Fruit fly (Drosophila melanogaster) whole organism, embryonic: ENCODE measurements around the gene CstF50.

Experiments
- ATbp ChIP-seq: fragments of 200-800 bp; sonication (Bioruptor generic); optimal IDR thresholded peaks from 2 replicates; lab custom pipeline; 2017; ENCODE audit warnings: missing biosample characterization, mild to moderate bottlenecking, missing genetic modification characterization, missing genetic modification reagents
- Asciz ChIP-seq: fragments of 200-800 bp; sonication (Bioruptor generic); optimal IDR thresholded peaks from 2 replicates; lab custom pipeline; 2017; ENCODE audit warnings: missing biosample characterization, mild to moderate bottlenecking, missing genetic modification characterization, missing genetic modification reagents
- Blimp-1 ChIP-seq: fragments of 200-800 bp; sonication (Bioruptor generic); optimal IDR thresholded peaks from 3 replicates; lab custom pipeline; 2018; ENCODE audit warnings: missing biosample characterization, missing genetic modification characterization, mild to moderate bottlenecking, moderate library complexity, missing genetic modification reagents
- Bteb2 ChIP-seq: fragments of 200-800 bp; sonication (Bioruptor generic); optimal IDR thresholded peaks from 2 replicates; lab custom pipeline; 2016; ENCODE audit warnings: missing biosample characterization, missing genetic modification characterization
- CG10979 ChIP-seq: fragments of 200-800 bp; sonication (Bioruptor generic); optimal IDR thresholded peaks from 2 replicates; lab custom pipeline; 2018; ENCODE audit warnings: missing biosample characterization, mild to moderate bottlenecking, missing genetic modification characterization, moderate library complexity
- CG11504 ChIP-seq: fragments of 200-800 bp; sonication (Bioruptor generic); optimal IDR thresholded peaks from 3 replicates; lab custom pipeline; 2019; ENCODE audit warnings: missing biosample characterization, mild to moderate bottlenecking, missing genetic modification characterization, moderate library complexity
- CG12071 ChIP-seq: fragments of 200-800 bp; sonication (Bioruptor generic); optimal IDR thresholded peaks from 3 replicates; lab custom pipeline; 2018; ENCODE audit warnings: missing biosample characterization, mild to moderate bottlenecking, missing genetic modification characterization
- CG1233 ChIP-seq: fragments of 200-800 bp; sonication (Bioruptor generic); optimal IDR thresholded peaks from 4 replicates; lab custom pipeline; 2018; ENCODE audit warnings: missing biosample characterization, mild to moderate bottlenecking, missing genetic modification characterization
- CG15073 ChIP-seq: fragments of 200-800 bp; sonication (Bioruptor generic); optimal IDR thresholded peaks from 2 replicates; lab custom pipeline; 2016; ENCODE audit warnings: missing biosample characterization, missing genetic modification characterization
- CG1529 ChIP-seq: fragments of 200-800 bp; sonication (Bioruptor generic); optimal IDR thresholded peaks from 3 replicates; lab custom pipeline; 2018; ENCODE audit warnings: missing biosample characterization, missing genetic modification characterization
- CG16779 ChIP-seq: fragments of 200-800 bp; sonication (Bioruptor generic); IDR thresholded peaks from 2 replicates; pipeline ENCODE4 v1.3.6; 2022; ENCODE audit warnings: missing biosample characterization, missing genetic modification characterization
- CG18011 ChIP-seq: fragments of 200-800 bp; sonication (Bioruptor generic); optimal IDR thresholded peaks from 2 replicates; lab custom pipeline; 2017; ENCODE audit warnings: missing biosample characterization, missing genetic modification characterization, mild to moderate bottlenecking, moderate library complexity, missing genotype
- CG2199 ChIP-seq: fragments of 200-800 bp; sonication (Bioruptor generic); IDR thresholded peaks from 3 replicates; pipeline ENCODE4 v1.3.6; 2022; ENCODE audit warnings: missing biosample characterization, missing genetic modification characterization
- CG3163 ChIP-seq: fragments of 200-800 bp; sonication (Bioruptor generic); optimal IDR thresholded peaks from 3 replicates; lab custom pipeline; 2016; ENCODE audit warnings: missing biosample characterization, missing genetic modification characterization
- CG3281 ChIP-seq: fragments of 200-800 bp; sonication (Bioruptor generic); optimal IDR thresholded peaks from 3 replicates; lab custom pipeline; 2017; ENCODE audit warnings: missing biosample characterization, mild to moderate bottlenecking, missing genetic modification characterization
- CG6854 ChIP-seq: fragments of 200-800 bp; sonication (Bioruptor generic); optimal IDR thresholded peaks from 3 replicates; lab custom pipeline; 2017; ENCODE audit warnings: missing biosample characterization, mild to moderate bottlenecking, missing genetic modification characterization
- CG7372 ChIP-seq: fragments of 200-800 bp; sonication (Bioruptor generic); IDR thresholded peaks from 2 replicates; pipeline ENCODE4 v1.3.6; 2022; ENCODE audit warnings: missing biosample characterization, missing genetic modification characterization
- CG7987 ChIP-seq: fragments of 200-800 bp; sonication (Bioruptor generic); optimal IDR thresholded peaks from 2 replicates; lab custom pipeline; 2018; ENCODE audit warnings: missing biosample characterization, mild to moderate bottlenecking, missing genetic modification characterization, moderate library complexity
- CG8089 ChIP-seq: fragments of 200-800 bp; sonication (Bioruptor generic); optimal IDR thresholded peaks from 3 replicates; lab custom pipeline; 2016; ENCODE audit warnings: missing biosample characterization, missing genetic modification characterization
- Dll ChIP-seq: fragments of 200-800 bp; sonication (Bioruptor generic); IDR thresholded peaks from 4 replicates; pipeline ENCODE4 v1.3.6; 2022; ENCODE audit warnings: missing biosample characterization, missing genetic modification characterization; ENCODE audit not compliant: partially characterized antibody
- GATAe ChIP-seq: fragments of 200-800 bp; sonication (Bioruptor generic); conservative IDR thresholded peaks from 2 replicates; pipeline ENCODE4 v1.3.6; 2022; ENCODE audit warnings: missing biosample characterization, missing genetic modification characterization
- HHEX ChIP-seq: fragments of 200-800 bp; sonication (Bioruptor generic); optimal IDR thresholded peaks from 3 replicates; lab custom pipeline; 2017; ENCODE audit warnings: missing biosample characterization, mild to moderate bottlenecking, missing genetic modification characterization, missing genetic modification reagents
- Hsf ChIP-seq: fragments of 200-800 bp; sonication (Bioruptor generic); optimal IDR thresholded peaks from 3 replicates; lab custom pipeline; 2016; ENCODE audit warnings: missing biosample characterization, missing genetic modification characterization
- MESR4 ChIP-seq: fragments of 200-800 bp; sonication (Bioruptor generic); optimal IDR thresholded peaks from 2 replicates; lab custom pipeline; 2018; ENCODE audit warnings: missing biosample characterization, mild to moderate bottlenecking, missing genetic modification characterization, moderate library complexity
- Med ChIP-seq: fragments of 200-800 bp; sonication (Bioruptor generic); peaks from one replicate; lab custom pipeline; 2016; ENCODE audit warnings: missing biosample characterization, missing genetic modification characterization, mild to moderate bottlenecking, inconsistent platforms, moderate library complexity
- Oaz ChIP-seq: fragments of 200-800 bp; sonication (Bioruptor generic); IDR thresholded peaks from 2 replicates; pipeline ENCODE4 v1.3.6; 2022; ENCODE audit warnings: missing biosample characterization, missing genetic modification characterization
- Optix ChIP-seq: fragments of 200-800 bp; sonication (Bioruptor generic); IDR thresholded peaks from 3 replicates; pipeline ENCODE4 v1.3.6; 2022; ENCODE audit warnings: missing biosample characterization, missing genetic modification characterization
- Pdp1 ChIP-seq, 2 experiments: fragments of 200-800 bp; sonication (Bioruptor generic); optimal IDR thresholded peaks; 3 replicates each; lab custom pipeline; 2016; ENCODE audit warnings: missing biosample characterization in 2 of 2, missing genetic modification characterization in 2 of 2, mild to moderate bottlenecking in 1 of 2, moderate library complexity in 1 of 2
- Sry-β ChIP-seq: fragments of 200-800 bp; sonication (Bioruptor generic); optimal IDR thresholded peaks from 2 replicates; lab custom pipeline; 2018; ENCODE audit warnings: missing biosample characterization, mild to moderate bottlenecking, missing genetic modification characterization, moderate library complexity
- Taf1 ChIP-seq: fragments of 200-800 bp; sonication (Bioruptor generic); IDR thresholded peaks from 2 replicates; pipeline ENCODE4 v1.3.6; 2022; ENCODE audit warnings: missing biosample characterization, missing genetic modification characterization
- Trl ChIP-seq, 3 experiments: fragments of >200 bp in 2 of 3; fragments of 200-800 bp in 1 of 3; sonication (Bioruptor generic) in 1 of 3; optimal IDR thresholded peaks; 2 replicates in 1 of 3; 3 replicates in 2 of 3; lab custom pipeline; 2016 to 2017; ENCODE audit warnings: missing biosample characterization in 1 of 3, missing genetic modification characterization in 1 of 3
- ab ChIP-seq: fragments of 200-800 bp; sonication (Bioruptor generic); optimal IDR thresholded peaks from 2 replicates; lab custom pipeline; 2016; ENCODE audit warnings: missing biosample characterization, missing genetic modification characterization
- ac ChIP-seq: fragments of 200-800 bp; sonication (Bioruptor generic); optimal IDR thresholded peaks from 3 replicates; lab custom pipeline; 2017; ENCODE audit warnings: missing biosample characterization, mild to moderate bottlenecking, missing genetic modification characterization
- crol ChIP-seq: fragments of 200-800 bp; sonication (Bioruptor generic); IDR thresholded peaks from 2 replicates; pipeline ENCODE4 v1.3.6; 2022; ENCODE audit warnings: missing biosample characterization, missing genetic modification characterization
- cwo ChIP-seq: fragments of 200-800 bp; sonication (Bioruptor generic); optimal IDR thresholded peaks from 3 replicates; lab custom pipeline; 2017; ENCODE audit warnings: missing biosample characterization, missing genetic modification characterization, mild to moderate bottlenecking, moderate library complexity, missing genetic modification reagents
- disco-r ChIP-seq: fragments of 200-800 bp; sonication (Bioruptor generic); optimal IDR thresholded peaks from 2 replicates; lab custom pipeline; 2016; ENCODE audit warnings: missing biosample characterization, missing genetic modification characterization
- eyg ChIP-seq: fragments of 200-800 bp; sonication (Bioruptor generic); optimal IDR thresholded peaks from 3 replicates; lab custom pipeline; 2016; ENCODE audit warnings: missing biosample characterization, missing genetic modification characterization
- fd64A ChIP-seq: fragments of 200-800 bp; sonication (Bioruptor generic); optimal IDR thresholded peaks from 3 replicates; lab custom pipeline; 2018; ENCODE audit warnings: missing biosample characterization, mild to moderate bottlenecking, missing genetic modification characterization
- gro ChIP-seq: fragments of 200-800 bp; sonication (Bioruptor generic); optimal IDR thresholded peaks from 2 replicates; lab custom pipeline; 2016; ENCODE audit warnings: missing biosample characterization, missing genetic modification characterization
- hkb ChIP-seq, 2 experiments: fragments of 200-800 bp in 1 of 2; fragments of >200 bp in 1 of 2; sonication (Bioruptor generic) in 1 of 2; IDR thresholded peaks in 1 of 2; optimal IDR thresholded peaks in 1 of 2; 2 replicates each; pipeline versions ENCODE4 v1.3.6 to Lab custom; 2017 to 2022; ENCODE audit warnings: missing biosample characterization in 1 of 2, missing genetic modification characterization in 1 of 2
- nau ChIP-seq: fragments of 200-800 bp; sonication (Bioruptor generic); optimal IDR thresholded peaks from 3 replicates; lab custom pipeline; 2017; ENCODE audit warnings: missing biosample characterization, mild to moderate bottlenecking, missing genetic modification characterization, missing genetic modification reagents
- pros ChIP-seq: fragments of 200-800 bp; sonication (Bioruptor generic); optimal IDR thresholded peaks from 3 replicates; lab custom pipeline; 2019; ENCODE audit warnings: missing biosample characterization, mild to moderate bottlenecking, missing genetic modification characterization, moderate library complexity
- sim ChIP-seq: fragments of 200-800 bp; sonication (Bioruptor generic); IDR thresholded peaks from 2 replicates; pipeline ENCODE4 v1.3.6; 2022; ENCODE audit warnings: missing biosample characterization, missing genetic modification characterization
- sug ChIP-seq: fragments of 200-800 bp; optimal IDR thresholded peaks from 2 replicates; lab custom pipeline; 2019; ENCODE audit warnings: missing biosample characterization, mild to moderate bottlenecking, missing genetic modification characterization, moderate library complexity

CstF50 gene

DNA sequence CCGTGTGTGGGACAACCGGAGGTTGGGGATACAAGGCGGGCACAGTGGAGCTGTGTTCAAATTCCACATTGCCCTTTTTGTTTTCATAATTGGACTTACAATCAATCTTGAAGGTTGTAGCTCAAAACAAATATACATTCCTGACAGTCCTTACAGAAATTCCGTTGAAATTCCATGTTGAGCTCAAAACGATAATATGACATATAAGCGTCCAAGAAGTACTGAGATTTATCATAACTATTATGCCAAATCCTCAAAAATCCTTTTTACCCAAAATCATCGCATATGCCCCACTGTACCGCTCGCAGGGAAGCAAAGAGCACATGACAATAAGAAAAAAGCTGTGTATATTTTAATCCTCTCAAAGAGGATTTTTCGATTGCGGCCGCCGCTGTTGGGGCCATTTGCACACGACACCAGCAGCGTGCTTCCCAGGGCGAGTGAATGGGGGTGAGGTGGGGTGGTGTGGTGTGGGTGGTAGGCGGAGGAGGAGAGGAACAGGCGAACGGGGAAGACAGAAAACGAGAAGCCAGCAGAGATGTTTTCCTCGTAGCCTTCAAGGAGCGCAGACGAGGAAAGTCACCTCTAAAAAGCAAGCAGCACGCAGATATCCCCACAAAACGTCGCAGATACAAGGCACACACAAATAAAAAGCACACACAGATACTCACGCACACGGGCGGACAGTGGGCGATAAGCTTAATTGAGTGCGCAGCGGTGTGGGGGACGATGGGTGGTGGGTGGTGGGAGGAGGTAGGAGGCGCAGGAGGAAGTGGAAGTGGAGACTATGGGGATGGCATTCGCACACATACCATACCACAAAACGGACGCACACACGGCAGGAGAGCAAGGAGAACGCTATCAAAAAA, 19.2 kb downstream of the CstF50 start (continued):
- TF ChIP-seq ATbp (GFP tag; lab: Kevin White, UChicago) (peak; percentile 62), CG1529 (GFP tag; lab: Kevin White, UChicago) (peak; percentile 36), Dll (GFP tag; lab: Robert Waterston, UW) (no peak), ab (no peak), CG16779 (GFP tag; lab: Robert Waterston, UW) (no peak), Sry-β (no peak), hkb (optimal IDR thresholded peaks at IDR 0.05; lab: Kevin White, UChicago) (no peak), hkb (GFP tag; IDR thresholded peaks at IDR 0.05; lab: Robert Waterston, UW) (peak; percentile 75), CG7987 (GFP tag; lab: Kevin White, UChicago) (no peak), Pdp1 (GFP tag; optimal IDR thresholded peaks at IDR 0.05; lab: Kevin White, UChicago) (peak; percentile 25 to 47), CG3163 (GFP tag; lab: Kevin White, UChicago) (no peak), gro (GFP tag; lab: Kevin White, UChicago) (peak; percentile 32), eyg (GFP tag; lab: Kevin White, UChicago) (peak; percentile 18)

DNA sequence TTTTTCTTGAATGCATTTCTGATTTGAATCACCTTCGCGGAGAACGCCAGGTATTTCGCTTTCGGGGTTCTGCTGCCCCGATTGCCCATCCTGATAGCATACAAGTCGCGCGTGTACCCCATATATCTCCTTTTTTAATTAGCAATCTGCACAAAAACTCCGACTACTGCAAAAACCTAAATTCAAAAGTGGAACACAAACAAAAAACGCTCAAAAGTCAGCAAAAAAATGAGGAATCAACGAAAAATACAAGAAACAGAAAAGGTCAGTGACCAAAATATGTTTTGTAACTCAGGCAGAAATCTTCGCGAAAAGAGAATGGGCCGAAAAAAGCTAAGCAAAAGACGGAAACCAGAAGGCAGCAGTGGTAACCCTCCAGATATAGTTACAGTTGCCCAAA, 20.5 kb downstream of the CstF50 start:
- TF ChIP-seq Taf1 (GFP tag; lab: Robert Waterston, UW) (no peak), Hsf (GFP tag; lab: Kevin White, UChicago) (no peak), CG12071 (GFP tag; lab: Kevin White, UChicago) (no peak), Optix (GFP tag; lab: Robert Waterston, UW) (no peak), CG1233 (GFP tag; lab: Kevin White, UChicago) (no peak), nau (no peak), disco-r (GFP tag; lab: Kevin White, UChicago) (no peak), MESR4 (GFP tag; lab: Kevin White, UChicago) (no peak), pros (GFP tag; lab: Kevin White, UChicago) (no peak), GATAe (GFP tag; lab: Robert Waterston, UW) (no peak)
- TF ChIP-seq, all 482 proteins: peak for 0

DNA sequence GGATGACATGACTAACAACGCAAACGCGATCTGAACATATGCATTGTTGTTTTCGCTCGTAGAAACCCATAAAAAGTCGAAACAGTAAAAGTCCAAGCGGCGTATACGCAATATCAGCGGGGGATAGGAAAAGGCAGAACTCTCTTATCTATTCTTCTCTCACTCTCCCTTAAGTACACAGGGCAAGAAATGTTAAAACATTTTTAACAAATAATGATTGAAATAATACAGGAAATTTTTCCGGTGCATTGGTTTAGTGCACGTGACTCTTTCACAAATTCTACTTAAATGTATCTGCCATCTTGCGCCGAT, 21.1 kb downstream of the CstF50 start:
- TF ChIP-seq CG3163 (GFP tag; lab: Kevin White, UChicago), result peak; percentile 76
- TF ChIP-seq crol (GFP tag; lab: Robert Waterston, UW), result peak; percentile 46; the same call in 1 of the 2 replicates
- TF ChIP-seq sug (tag; lab: Kevin White, UChicago), result peak; percentile 33
- no peak for TF ChIP-seq sim
- peak; percentile 19 for TF ChIP-seq cwo (GFP tag; lab: Kevin White, UChicago)
- TF ChIP-seq Bteb2, result no peak
- TF ChIP-seq HHEX, result peak; percentile 10
- TF ChIP-seq CG8089 (GFP tag; lab: Kevin White, UChicago), result no peak
- TF ChIP-seq Oaz, result no peak
- peak; percentile 48 for TF ChIP-seq Med (GFP tag; lab: Kevin White, UChicago)
- peak in 1 of 2 experiments; percentile 74 for TF ChIP-seq Trl (optimal IDR thresholded peaks at IDR 0.05; lab: Kevin White, UChicago)
- no peak for TF ChIP-seq Trl (GFP tag; optimal IDR thresholded peaks at IDR 0.05; lab: Kevin White, UChicago)
- TF ChIP-seq Pdp1 (GFP tag; optimal IDR thresholded peaks at IDR 0.05; lab: Kevin White, UChicago), result peak in 1 of 2 experiments; percentile 1
- 0 out of 2 replicates have a peak, but pooled peaks have one; percentile 14 for TF ChIP-seq CG7372 (GFP tag; lab: Robert Waterston, UW)
- TF ChIP-seq CG11504 (tag; lab: Kevin White, UChicago), result peak; percentile 60
- peak; percentile 4 for TF ChIP-seq Asciz (GFP tag; lab: Kevin White, UChicago)
- no peak for TF ChIP-seq CG6854
- TF ChIP-seq ac (GFP tag; lab: Kevin White, UChicago), result no peak
- no peak for TF ChIP-seq CG1529 (GFP tag; lab: Kevin White, UChicago)
- peak; percentile 12 for TF ChIP-seq Blimp-1 (GFP tag; lab: Kevin White, UChicago)
- TF ChIP-seq CG18011 (GFP tag; lab: Kevin White, UChicago), result no peak
- peak; percentile 49; the same call in 1 of the 3 replicates for TF ChIP-seq CG2199 (GFP tag; lab: Robert Waterston, UW)
- TF ChIP-seq CG3281 (GFP tag; lab: Kevin White, UChicago), result peak; percentile 1
- no peak for TF ChIP-seq CG15073 (GFP tag; lab: Kevin White, UChicago)
- TF ChIP-seq CG10979 (tag; lab: Kevin White, UChicago), result no peak
- TF ChIP-seq fd64A (GFP tag; lab: Kevin White, UChicago), result no peak
